Worm (Caenorhabditis elegans) whole organism, young adult: ENCODE measurements around the gene F07H5.10.

ENCODE experiments used
- B0336.3 ChIP-seq: fragments of 200-800 bp; sonication (Bioruptor generic); IDR thresholded peaks from 2 replicates; pipeline ENCODE4 v1.3.6; 2022; ENCODE audit warnings: missing genetic modification characterization, missing compliant biosample characterization
- C06A6.2 ChIP-seq: fragments of 200-800 bp; sonication (Bioruptor generic); conservative IDR thresholded peaks from 2 replicates; pipeline ENCODE4 v1.3.6; 2022; ENCODE audit warnings: missing genetic modification characterization, missing compliant biosample characterization
- F23B12.7 ChIP-seq: sonication (generic microtip); optimal IDR thresholded peaks from 2 replicates; lab custom pipeline; 2017; ENCODE audit warnings: missing genetic modification characterization, mild to moderate bottlenecking, missing compliant biosample characterization, antibody characterized with exemption, moderate library complexity; ENCODE audit not compliant: insufficient read depth
- F39B2.1 ChIP-seq: fragments of 200-800 bp; sonication (Bioruptor generic); IDR thresholded peaks from 2 replicates; pipeline ENCODE4 v1.3.6; 2022; ENCODE audit warnings: missing genetic modification reagents, missing genetic modification characterization, missing compliant biosample characterization
- F52B5.7 ChIP-seq: sonication (generic microtip); optimal IDR thresholded peaks from 2 replicates; lab custom pipeline; 2016; ENCODE audit warnings: mild to moderate bottlenecking, missing genetic modification characterization, missing compliant biosample characterization
- F57C9.4 ChIP-seq: sonication (generic microtip); optimal IDR thresholded peaks from 2 replicates; lab custom pipeline; 2017; ENCODE audit warnings: mild to moderate bottlenecking, missing genetic modification characterization, missing compliant biosample characterization
- K11D2.4 ChIP-seq: fragments of 200-800 bp; sonication (Bioruptor generic); IDR thresholded peaks from 2 replicates; pipeline ENCODE4 v1.3.6; 2022; ENCODE audit warnings: missing genetic modification reagents, missing genetic modification characterization, missing compliant biosample characterization
- K12H6.12 ChIP-seq: fragments of 200-800 bp; sonication (Bioruptor generic); optimal IDR thresholded peaks from 2 replicates; lab custom pipeline; 2018; ENCODE audit warnings: mild to moderate bottlenecking, missing genetic modification characterization, missing compliant biosample characterization
- T07F8.4 ChIP-seq: sonication (generic microtip); optimal IDR thresholded peaks from 2 replicates; lab custom pipeline; 2016; ENCODE audit warnings: mild to moderate bottlenecking, missing genetic modification characterization, moderate library complexity, missing compliant biosample characterization
- Y53F4B.3 ChIP-seq: fragments of 200-800 bp; sonication (Bioruptor generic); IDR thresholded peaks from 2 replicates; pipeline ENCODE4 v1.3.6; 2022; ENCODE audit warnings: missing genetic modification reagents, missing genetic modification characterization, missing compliant biosample characterization
- ZK185.1 ChIP-seq: sonication (generic microtip); optimal IDR thresholded peaks from 2 replicates; lab custom pipeline; 2016; ENCODE audit warnings: mild to moderate bottlenecking, missing genetic modification characterization, missing compliant biosample characterization; ENCODE audit not compliant: poor library complexity, severe bottlenecking
- akir-1 ChIP-seq: fragments of 200-800 bp; sonication (Bioruptor generic); optimal IDR thresholded peaks from 2 replicates; lab custom pipeline; 2018; ENCODE audit warnings: mild to moderate bottlenecking, missing genetic modification characterization, moderate library complexity, missing compliant biosample characterization
- attf-5 ChIP-seq: fragments of 200-800 bp; sonication (Bioruptor generic); optimal IDR thresholded peaks from 2 replicates; lab custom pipeline; 2018; ENCODE audit warnings: mild to moderate bottlenecking, missing genetic modification characterization, missing compliant biosample characterization
- cebp-2 ChIP-seq: fragments of 200-800 bp; sonication (Bioruptor generic); IDR thresholded peaks from 2 replicates; pipeline ENCODE4 v1.3.6; 2022; ENCODE audit warnings: missing genetic modification characterization, missing compliant biosample characterization
- ceh-27 ChIP-seq: fragments of 200-800 bp; sonication (Bioruptor generic); optimal IDR thresholded peaks from 2 replicates; lab custom pipeline; 2018; ENCODE audit warnings: mild to moderate bottlenecking, missing genetic modification characterization, moderate library complexity, missing compliant biosample characterization
- ceh-40 ChIP-seq: fragments of 200-800 bp; sonication (Bioruptor generic); IDR thresholded peaks from 2 replicates; pipeline ENCODE4 v1.3.6; 2022; ENCODE audit warnings: missing genetic modification characterization, missing compliant biosample characterization
- ceh-58 ChIP-seq: fragments of 200-800 bp; sonication (Bioruptor generic); IDR thresholded peaks from 2 replicates; pipeline ENCODE4 v1.3.6; 2022; ENCODE audit warnings: missing genetic modification characterization, missing compliant biosample characterization
- ceh-91 ChIP-seq: fragments of 200-800 bp; sonication (Bioruptor generic); IDR thresholded peaks from 2 replicates; pipeline ENCODE4 v1.3.6; 2022; ENCODE audit warnings: missing genetic modification reagents, missing genetic modification characterization, missing compliant biosample characterization
- chd-7 ChIP-seq: sonication (generic microtip); optimal IDR thresholded peaks from 2 replicates; lab custom pipeline; 2016; ENCODE audit warnings: mild to moderate bottlenecking, missing genetic modification characterization, moderate library complexity, missing compliant biosample characterization
- die-1 ChIP-seq: sonication (generic microtip); optimal IDR thresholded peaks from 2 replicates; lab custom pipeline; 2016; ENCODE audit warnings: missing genotype, mild to moderate bottlenecking, missing genetic modification characterization, missing compliant biosample characterization
- dpl-1 ChIP-seq: fragments of 150-350 bp; optimal IDR thresholded peaks from 2 replicates; lab custom pipeline; 2014; ENCODE audit warnings: missing biosample characterization, missing genetic modification reagents, missing genetic modification characterization
- efl-1 ChIP-seq: fragments of 150-350 bp; optimal IDR thresholded peaks from 2 replicates; lab custom pipeline; 2014; ENCODE audit warnings: missing biosample characterization, missing genetic modification reagents, missing genetic modification characterization
- egl-18 ChIP-seq: fragments of 200-800 bp; sonication (Bioruptor generic); IDR thresholded peaks from 2 replicates; pipeline ENCODE4 v1.3.6; 2022; ENCODE audit warnings: missing genetic modification reagents, missing genetic modification characterization, missing compliant biosample characterization
- egrh-3 ChIP-seq: fragments of 200-800 bp; sonication (Bioruptor generic); IDR thresholded peaks from 2 replicates; pipeline ENCODE4 v1.3.6; 2022; ENCODE audit warnings: missing genetic modification reagents, missing genetic modification characterization, missing compliant biosample characterization
- ekl-4 ChIP-seq: fragments of 200-800 bp; sonication (Bioruptor generic); IDR thresholded peaks from 2 replicates; pipeline ENCODE4 v1.3.6; 2022; ENCODE audit warnings: missing genetic modification reagents, missing genetic modification characterization, missing compliant biosample characterization
- fkh-3 ChIP-seq: sonication (generic microtip); optimal IDR thresholded peaks from 2 replicates; lab custom pipeline; 2016; ENCODE audit warnings: mild to moderate bottlenecking, missing genetic modification characterization, missing compliant biosample characterization
- hlh-26 ChIP-seq: fragments of 200-800 bp; sonication (Bioruptor generic); conservative IDR thresholded peaks from 2 replicates; pipeline ENCODE4 v1.3.6; 2022; ENCODE audit warnings: missing genetic modification reagents, missing genetic modification characterization, missing compliant biosample characterization
- hmg-1.2 ChIP-seq: fragments of 200-800 bp; sonication (Bioruptor generic); IDR thresholded peaks from 2 replicates; pipeline ENCODE4 v1.3.6; 2022; ENCODE audit warnings: missing genetic modification reagents, missing genetic modification characterization, missing compliant biosample characterization
- hmg-20 ChIP-seq: fragments of 200-800 bp; sonication (Bioruptor generic); IDR thresholded peaks from 2 replicates; pipeline ENCODE4 v1.3.6; 2022; ENCODE audit warnings: missing genetic modification reagents, missing genetic modification characterization, missing compliant biosample characterization
- let-607 ChIP-seq, 2 experiments: fragments of 200-800 bp in 1 of 2; sonication (Bioruptor generic) in 1 of 2; sonication (generic microtip) in 1 of 2; optimal IDR thresholded peaks; 2 replicates each; lab custom pipeline; 2016 to 2018; ENCODE audit warnings: mild to moderate bottlenecking in 2 of 2, missing compliant biosample characterization in 2 of 2, missing genetic modification characterization in 2 of 2, moderate library complexity in 2 of 2, missing genotype in 1 of 2
- lin-26 ChIP-seq: fragments of 200-800 bp; sonication (Bioruptor generic); IDR thresholded peaks from 2 replicates; pipeline ENCODE4 v1.3.6; 2022; ENCODE audit warnings: missing genetic modification reagents, missing genetic modification characterization, missing compliant biosample characterization
- lsy-27 ChIP-seq: sonication (generic microtip); optimal IDR thresholded peaks from 2 replicates; lab custom pipeline; 2017; ENCODE audit warnings: missing genetic modification characterization, mild to moderate bottlenecking, missing compliant biosample characterization, antibody characterized with exemption, missing genotype, borderline replicate concordance; ENCODE audit not compliant: insufficient read depth
- madf-10 ChIP-seq: sonication (generic microtip); optimal IDR thresholded peaks from 2 replicates; lab custom pipeline; 2016; ENCODE audit warnings: mild to moderate bottlenecking, missing genetic modification characterization, missing compliant biosample characterization
- madf-3 ChIP-seq: fragments of 200-800 bp; sonication (Bioruptor generic); IDR thresholded peaks from 2 replicates; pipeline ENCODE4 v1.3.6; 2022; ENCODE audit warnings: missing genetic modification reagents, missing genetic modification characterization, missing compliant biosample characterization
- mxl-1 ChIP-seq: sonication (generic microtip); optimal IDR thresholded peaks from 2 replicates; lab custom pipeline; 2016; ENCODE audit warnings: missing genetic modification characterization, missing compliant biosample characterization
- nfyb-1 ChIP-seq: fragments of 200-800 bp; sonication (Bioruptor generic); IDR thresholded peaks from 2 replicates; pipeline ENCODE4 v1.3.6; 2022; ENCODE audit warnings: missing genetic modification reagents, missing genetic modification characterization, missing compliant biosample characterization
- nhr-120 ChIP-seq: fragments of 200-800 bp; sonication (Bioruptor generic); IDR thresholded peaks from 2 replicates; pipeline ENCODE4 v1.3.6; 2022; ENCODE audit warnings: missing genetic modification characterization, missing compliant biosample characterization
- nhr-179 ChIP-seq: sonication (generic microtip); optimal IDR thresholded peaks from 2 replicates; lab custom pipeline; 2016; ENCODE audit warnings: mild to moderate bottlenecking, missing genetic modification characterization, missing compliant biosample characterization
- nhr-90 ChIP-seq: sonication (generic microtip); optimal IDR thresholded peaks from 2 replicates; lab custom pipeline; 2016; ENCODE audit warnings: missing genotype, mild to moderate bottlenecking, missing genetic modification characterization, missing compliant biosample characterization
- pbrm-1 ChIP-seq: fragments of 200-800 bp; sonication (Bioruptor generic); IDR thresholded peaks from 2 replicates; pipeline ENCODE4 v1.3.6; 2022; ENCODE audit warnings: missing genetic modification reagents, missing genetic modification characterization, missing compliant biosample characterization
- rec-8 ChIP-seq, 2 experiments: sonication (generic microtip); optimal IDR thresholded peaks; 2 replicates each; lab custom pipeline; 2016; ENCODE audit warnings: mild to moderate bottlenecking in 2 of 2, missing genetic modification characterization in 2 of 2, missing genetic modification reagents in 2 of 2, missing genotype in 2 of 2, missing biosample characterization in 1 of 2, missing compliant biosample characterization in 1 of 2, moderate library complexity in 1 of 2
- repo-1 ChIP-seq: sonication (generic microtip); optimal IDR thresholded peaks from 2 replicates; lab custom pipeline; 2017; ENCODE audit warnings: mild to moderate bottlenecking, missing genetic modification characterization, missing compliant biosample characterization
- snpc-3.4 ChIP-seq: sonication (generic microtip); optimal IDR thresholded peaks from 2 replicates; lab custom pipeline; 2017; ENCODE audit warnings: missing genetic modification characterization, mild to moderate bottlenecking, missing compliant biosample characterization, antibody characterized with exemption, moderate library complexity, missing genotype, missing genetic modification reagents
- somi-1 ChIP-seq: fragments of 200-800 bp; sonication (Bioruptor generic); optimal IDR thresholded peaks from 2 replicates; lab custom pipeline; 2018; ENCODE audit warnings: mild to moderate bottlenecking, missing genetic modification characterization, missing compliant biosample characterization
- unc-130 ChIP-seq: sonication (generic microtip); optimal IDR thresholded peaks from 2 replicates; lab custom pipeline; 2016; ENCODE audit warnings: missing genetic modification reagents, missing genetic modification characterization, missing compliant biosample characterization
- unc-62 ChIP-seq: fragments of 150-350 bp; optimal IDR thresholded peaks from 2 replicates; lab custom pipeline; 2014; ENCODE audit warnings: missing biosample characterization, missing genetic modification reagents, missing genetic modification characterization
- xnd-1 ChIP-seq: sonication (generic microtip); optimal IDR thresholded peaks from 2 replicates; lab custom pipeline; 2016; ENCODE audit warnings: missing genotype, missing genetic modification reagents, missing genetic modification characterization, missing compliant biosample characterization
- ztf-18 ChIP-seq: sonication (generic microtip); optimal IDR thresholded peaks from 2 replicates; lab custom pipeline; 2016; ENCODE audit warnings: missing genotype, mild to moderate bottlenecking, missing genetic modification characterization, missing compliant biosample characterization
- ztf-22 ChIP-seq: fragments of 200-800 bp; sonication (Bioruptor generic); optimal IDR thresholded peaks from 2 replicates; lab custom pipeline; 2018; ENCODE audit warnings: mild to moderate bottlenecking, missing genetic modification characterization, moderate library complexity, missing compliant biosample characterization

F07H5.10 gene

DNA sequence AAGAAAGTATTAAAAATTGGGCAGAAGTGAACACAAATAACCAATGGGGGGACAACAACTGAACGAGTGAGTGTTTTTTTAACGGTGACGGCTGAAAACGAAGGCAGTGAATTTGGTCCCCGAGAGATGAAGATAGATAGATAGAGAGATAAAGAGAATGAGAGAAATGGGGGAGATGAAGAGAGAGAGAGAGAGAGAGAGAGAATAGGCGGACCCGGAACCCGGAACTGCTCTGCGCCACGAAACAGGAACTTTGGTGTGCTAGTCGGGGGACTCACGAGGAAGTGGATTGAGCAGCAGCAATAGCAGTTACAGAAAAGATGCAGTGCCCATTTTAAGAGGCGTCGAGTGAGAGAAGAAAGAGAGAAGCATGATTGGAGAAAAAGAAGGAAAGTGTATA is 12.0 kb downstream of the F07H5.10 start:
- no peak for TF ChIP-seq nfyb-1
- no peak for TF ChIP-seq mxl-1
- 0 out of 2 replicates have a peak, but pooled peaks have one; percentile 17 for TF ChIP-seq C06A6.2
- TF ChIP-seq attf-5 (GFP tag; lab: Kevin White, UChicago): peak; percentile 26
- TF ChIP-seq unc-130 (GFP tag; lab: Kevin White, UChicago): no peak
- no peak for TF ChIP-seq dpl-1
- TF ChIP-seq ceh-58: no peak
- no peak for TF ChIP-seq cebp-2
- TF ChIP-seq madf-3 (GFP tag; lab: Robert Waterston, UW): no peak
- no peak for TF ChIP-seq akir-1 (GFP tag; lab: Kevin White, UChicago)
- TF ChIP-seq hmg-1.2: no peak
- TF ChIP-seq let-607 (tag; optimal IDR thresholded peaks at IDR 0.05; lab: Kevin White, UChicago): no peak
- TF ChIP-seq lsy-27 (tag; lab: Kevin White, UChicago): no peak
- no peak for TF ChIP-seq die-1 (tag; lab: Kevin White, UChicago)
- no peak for TF ChIP-seq hlh-26
- peak; percentile 94 for TF ChIP-seq K12H6.12
- TF ChIP-seq chd-7 (tag; lab: Kevin White, UChicago): peak; percentile 66
- no peak for TF ChIP-seq efl-1 (GFP tag; lab: Kevin White, UChicago)
- TF ChIP-seq F52B5.7: no peak
- TF ChIP-seq ceh-27: peak; percentile 79
- TF ChIP-seq somi-1 (GFP tag; lab: Kevin White, UChicago): peak; percentile 63
- TF ChIP-seq fkh-3 (tag; lab: Kevin White, UChicago): no peak
- TF ChIP-seq pbrm-1 (GFP tag; lab: Robert Waterston, UW): no peak
- TF ChIP-seq xnd-1 (tag; lab: Kevin White, UChicago): no peak
- TF ChIP-seq snpc-3.4: no peak
- TF ChIP-seq B0336.3 (GFP tag; lab: Robert Waterston, UW): no peak
- TF ChIP-seq ZK185.1: peak; percentile 31
- no peak for TF ChIP-seq lin-26
- TF ChIP-seq F23B12.7 (tag; lab: Kevin White, UChicago): no peak
- peak; percentile 5 for TF ChIP-seq ztf-18 (tag; lab: Kevin White, UChicago)
- TF ChIP-seq hmg-20 (GFP tag; lab: Robert Waterston, UW): 0 out of 2 replicates have a peak, but pooled peaks have one; percentile 17
- no peak for TF ChIP-seq Y53F4B.3 (GFP tag; lab: Robert Waterston, UW)
- TF ChIP-seq nhr-179 (tag; lab: Kevin White, UChicago): no peak
- no peak for TF ChIP-seq F39B2.1 (GFP tag; lab: Robert Waterston, UW)
- TF ChIP-seq egrh-3: peak; percentile 41; the same call in 1 of the 2 replicates
- TF ChIP-seq nhr-90: no peak
- peak; percentile 8 for TF ChIP-seq madf-10 (tag; lab: Kevin White, UChicago)
- TF ChIP-seq K11D2.4 (GFP tag; lab: Robert Waterston, UW): no peak
- TF ChIP-seq ceh-40 (GFP tag; lab: Robert Waterston, UW): no peak
- no peak for TF ChIP-seq repo-1 (tag; lab: Kevin White, UChicago)
- no peak for TF ChIP-seq rec-8 (tag; optimal IDR thresholded peaks at IDR 0.05; lab: Kevin White, UChicago)
- TF ChIP-seq ceh-91 (GFP tag; lab: Robert Waterston, UW): no peak
- TF ChIP-seq nhr-120 (GFP tag; lab: Robert Waterston, UW): no peak
- TF ChIP-seq ztf-22: no peak
- TF ChIP-seq egl-18 (GFP tag; lab: Robert Waterston, UW): no peak
- no peak for TF ChIP-seq F57C9.4 (tag; lab: Kevin White, UChicago)
- no peak for TF ChIP-seq unc-62 (GFP tag; lab: Kevin White, UChicago)
- no peak for TF ChIP-seq T07F8.4 (tag; lab: Kevin White, UChicago)
- TF ChIP-seq ekl-4 (GFP tag; lab: Robert Waterston, UW): no peak
